Fruit fly (Drosophila melanogaster): ENCODE results near the gene Caf1-180.

The Caf1-180 gene

DNA sequence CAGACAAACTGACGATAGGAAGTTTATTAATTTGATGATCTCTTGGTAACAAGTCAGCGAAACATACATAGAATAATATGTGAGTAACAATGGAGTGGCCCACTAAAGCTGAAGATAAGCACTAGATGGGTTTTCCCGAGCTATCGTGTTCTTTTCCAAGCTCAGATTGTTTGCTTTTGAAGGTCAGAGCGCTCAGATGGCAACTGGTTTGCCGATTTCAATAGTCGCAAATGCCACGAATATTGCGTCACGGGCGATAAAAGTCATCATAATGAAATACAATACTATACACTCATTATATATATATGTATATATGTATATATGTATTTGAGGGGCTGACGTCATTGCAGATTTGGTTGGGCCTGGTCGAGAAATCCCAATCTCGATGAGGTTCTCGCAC is 26.2 kb downstream of the Caf1-180 start:
- TF ChIP-seq Rel (GFP tag; optimal IDR thresholded peaks at IDR 0.05): no peak
- TF ChIP-seq Rel (tag; optimal IDR thresholded peaks at IDR 0.05): peak; percentile 64
- no peak for TF ChIP-seq foxo (GFP tag; optimal IDR thresholded peaks at IDR 0.05)
- TF ChIP-seq Vsx2 (GFP tag; optimal IDR thresholded peaks at IDR 0.05; ENCODE audit: partially characterized antibody): no peak
- no peak for TF ChIP-seq jim (GFP tag; optimal IDR thresholded peaks at IDR 0.05)
- no peak for TF ChIP-seq N (GFP tag; optimal IDR thresholded peaks at IDR 0.05)
- TF ChIP-seq Myc (optimal IDR thresholded peaks at IDR 0.05): no peak
- TF ChIP-seq lola (GFP tag; optimal IDR thresholded peaks at IDR 0.05): no peak
- TF ChIP-seq Dif (GFP tag; optimal IDR thresholded peaks at IDR 0.05; ENCODE audit: partially characterized antibody): no peak
- no peak for TF ChIP-seq usp (GFP tag; optimal IDR thresholded peaks at IDR 0.05)

DNA sequence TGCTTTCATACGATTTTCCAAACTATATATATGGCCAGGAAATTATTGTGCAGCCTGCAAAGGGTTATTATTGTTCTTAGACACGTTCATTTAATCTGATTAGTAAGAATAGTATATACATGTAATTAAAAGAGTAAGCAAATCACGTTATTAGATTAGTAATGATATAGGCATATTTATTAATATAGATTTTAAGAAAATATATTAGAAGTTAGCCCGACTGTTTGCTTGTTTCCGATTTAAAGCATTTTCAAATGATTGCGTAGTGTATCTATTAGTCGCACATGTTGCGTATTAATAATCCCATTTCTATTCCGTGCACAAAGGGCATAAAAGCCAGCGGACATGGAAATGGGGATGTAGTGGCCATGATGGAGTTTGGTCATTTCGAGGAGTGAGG is 27.0 kb downstream of the Caf1-180 start:
- TF ChIP-seq Sp1 (GFP tag; optimal IDR thresholded peaks at IDR 0.05): no peak
- TF ChIP-seq Rel (GFP tag; optimal IDR thresholded peaks at IDR 0.05): no peak
- TF ChIP-seq Rel (tag; optimal IDR thresholded peaks at IDR 0.05): no peak
- no peak for TF ChIP-seq lola (GFP tag; optimal IDR thresholded peaks at IDR 0.05)
- no peak for TF ChIP-seq CG32264 (GFP tag; optimal IDR thresholded peaks at IDR 0.05)
- TF ChIP-seq psq (GFP tag; optimal IDR thresholded peaks at IDR 0.05): no peak

DNA sequence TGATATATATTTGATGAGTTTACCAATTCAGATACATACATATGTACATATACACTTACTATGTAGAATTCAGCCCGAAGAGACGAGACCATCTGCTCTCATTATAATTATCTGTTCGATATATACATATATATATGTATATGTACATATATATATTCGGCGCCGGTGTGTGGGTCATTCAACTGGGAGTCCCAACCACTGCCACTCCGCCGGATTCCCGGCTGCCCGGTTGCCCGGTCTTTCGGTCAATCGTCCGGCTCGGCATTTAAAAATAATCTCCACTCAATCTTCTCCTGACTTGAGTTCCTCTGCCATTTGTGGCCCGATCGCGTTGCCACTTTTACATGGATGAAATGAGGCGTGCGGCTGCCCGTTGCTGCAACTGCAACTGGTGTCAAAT is 29.4 kb downstream of the Caf1-180 start:
- TF ChIP-seq Rel (GFP tag; optimal IDR thresholded peaks at IDR 0.05) (no peak), Rel (tag; optimal IDR thresholded peaks at IDR 0.05) (peak; percentile 67), jim (GFP tag; optimal IDR thresholded peaks at IDR 0.05) (no peak)

DNA sequence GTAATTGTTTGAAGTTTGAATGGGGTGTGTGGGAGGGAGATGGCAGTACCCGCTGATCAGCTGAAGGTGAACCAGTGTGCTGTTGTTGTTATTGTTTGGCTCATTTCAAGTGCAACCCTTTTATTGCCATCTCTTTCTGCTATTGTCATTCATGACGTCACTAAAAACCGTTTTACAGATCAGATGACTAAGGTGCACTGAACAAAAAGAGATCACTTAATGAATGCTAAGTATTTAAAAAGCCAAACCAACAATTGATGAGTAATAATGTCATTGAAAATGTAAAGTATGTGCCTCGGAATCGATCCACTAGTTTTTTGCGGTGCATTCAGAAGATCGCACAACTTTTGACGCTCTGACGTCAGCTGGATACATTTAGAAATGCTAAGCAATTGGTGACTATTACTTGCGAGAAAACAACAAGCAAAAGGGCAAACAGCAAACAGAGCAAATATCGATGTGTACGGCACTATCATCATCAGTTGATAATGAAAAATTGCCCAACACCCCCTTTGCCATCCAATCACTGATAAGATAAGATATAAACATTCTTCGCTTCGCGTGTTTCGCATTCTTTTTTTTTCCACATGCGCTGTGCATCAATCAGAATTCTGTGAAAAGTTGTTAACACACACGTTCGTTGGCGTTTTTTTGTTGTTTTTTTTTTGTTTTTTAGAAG is 31.3 kb downstream of the Caf1-180 start:
- no peak for TF ChIP-seq GATAd (GFP tag; optimal IDR thresholded peaks at IDR 0.05)
- peak; percentile 9 for TF ChIP-seq tai (GFP tag; optimal IDR thresholded peaks at IDR 0.05)
- no peak for TF ChIP-seq Mio (GFP tag; optimal IDR thresholded peaks at IDR 0.05)
- no peak for TF ChIP-seq lola (GFP tag; optimal IDR thresholded peaks at IDR 0.05)
- TF ChIP-seq Hr78 (GFP tag; optimal IDR thresholded peaks at IDR 0.05): no peak
- no peak for TF ChIP-seq usp (GFP tag; optimal IDR thresholded peaks at IDR 0.05)
- TF ChIP-seq fru (GFP tag; optimal IDR thresholded peaks at IDR 0.05): peak; percentile 61
- TF ChIP-seq brk (GFP tag; optimal IDR thresholded peaks at IDR 0.05): no peak
- peak; percentile 16 for TF ChIP-seq Sp1 (GFP tag; optimal IDR thresholded peaks at IDR 0.05)
- TF ChIP-seq sage (GFP tag; optimal IDR thresholded peaks at IDR 0.05): no peak
- TF ChIP-seq dl (GFP tag; optimal IDR thresholded peaks at IDR 0.05; ENCODE audit: insufficient read depth in 1 of 2, partially characterized antibody in 2 of 2): no peak
- TF ChIP-seq HLH106 (tag; optimal IDR thresholded peaks at IDR 0.05): peak; percentile 48
- peak; percentile 50 for TF ChIP-seq ey (GFP tag; optimal IDR thresholded peaks at IDR 0.05)
- TF ChIP-seq foxo (GFP tag; optimal IDR thresholded peaks at IDR 0.05): peak in 1 of 2 experiments; percentile 65
- TF ChIP-seq pan (optimal IDR thresholded peaks at IDR 0.05): no peak
- peak; percentile 0 for TF ChIP-seq Hnf4 (GFP tag; optimal IDR thresholded peaks at IDR 0.05)
- TF ChIP-seq sv (GFP tag; optimal IDR thresholded peaks at IDR 0.05): no peak
- peak; percentile 21 for TF ChIP-seq OdsH (GFP tag; optimal IDR thresholded peaks at IDR 0.05)
- TF ChIP-seq dmrt93B (GFP tag; optimal IDR thresholded peaks at IDR 0.05): no peak
- TF ChIP-seq psq (GFP tag; optimal IDR thresholded peaks at IDR 0.05): no peak
- TF ChIP-seq Dif (GFP tag; optimal IDR thresholded peaks at IDR 0.05; ENCODE audit: partially characterized antibody): no peak
- no peak for TF ChIP-seq CrebA (GFP tag; optimal IDR thresholded peaks at IDR 0.05; ENCODE audit: borderline replicate concordance)
- no peak for TF ChIP-seq Rel (GFP tag; optimal IDR thresholded peaks at IDR 0.05)
- TF ChIP-seq Rel (tag; optimal IDR thresholded peaks at IDR 0.05): no peak
- no peak for TF ChIP-seq Abd-B (GFP tag; optimal IDR thresholded peaks at IDR 0.05)
- TF ChIP-seq rgr (GFP tag; optimal IDR thresholded peaks at IDR 0.05): peak; percentile 68
- TF ChIP-seq woc (GFP tag; optimal IDR thresholded peaks at IDR 0.05): peak; percentile 22
- peak; percentile 18 for TF ChIP-seq br (GFP tag; optimal IDR thresholded peaks at IDR 0.05)
- no peak for TF ChIP-seq CG32264 (GFP tag; optimal IDR thresholded peaks at IDR 0.05)
- no peak for TF ChIP-seq CG9705 (GFP tag; optimal IDR thresholded peaks at IDR 0.05)
- TF ChIP-seq Hr83 (GFP tag; optimal IDR thresholded peaks at IDR 0.05; ENCODE audit: poor library complexity, severe bottlenecking): no peak
- TF ChIP-seq Myc (optimal IDR thresholded peaks at IDR 0.05): no peak
- TF ChIP-seq h (GFP tag; optimal IDR thresholded peaks at IDR 0.05): peak; percentile 55
- no peak for TF ChIP-seq jim (GFP tag; optimal IDR thresholded peaks at IDR 0.05)
- TF ChIP-seq dsf (GFP tag; optimal IDR thresholded peaks at IDR 0.05; ENCODE audit: borderline replicate concordance): no peak
- no peak for TF ChIP-seq Dfd (GFP tag; optimal IDR thresholded peaks at IDR 0.05)
- peak; percentile 64 for TF ChIP-seq Jra (GFP tag; optimal IDR thresholded peaks at IDR 0.05)
- TF ChIP-seq Vsx2 (GFP tag; optimal IDR thresholded peaks at IDR 0.05; ENCODE audit: partially characterized antibody): no peak
- TF ChIP-seq N (GFP tag; optimal IDR thresholded peaks at IDR 0.05): no peak
